Worm (Caenorhabditis elegans) whole organism, early embryonic: ENCODE measurements around the gene W01C9.2.

ENCODE experiments used
- B0310.2 ChIP-seq: sonication (generic microtip); optimal IDR thresholded peaks from 2 replicates; lab custom pipeline; 2016; ENCODE audit warnings: mild to moderate bottlenecking, missing genetic modification characterization, missing compliant biosample characterization
- F13C5.2 ChIP-seq: sonication (generic microtip); optimal IDR thresholded peaks from 2 replicates; lab custom pipeline; 2017; ENCODE audit warnings: mild to moderate bottlenecking, missing genetic modification characterization, inconsistent platforms, missing compliant biosample characterization
- aly-1 ChIP-seq: sonication (generic microtip); optimal IDR thresholded peaks from 2 replicates; lab custom pipeline; 2016; ENCODE audit warnings: missing genetic modification characterization, missing compliant biosample characterization
- ama-1 ChIP-seq: fragments of 150-350 bp; optimal IDR thresholded peaks from 2 replicates; lab custom pipeline; 2014
- ceh-13 ChIP-seq: fragments of 200-800 bp; sonication (Bioruptor generic); optimal IDR thresholded peaks from 2 replicates; lab custom pipeline; 2018; ENCODE audit warnings: mild to moderate bottlenecking, missing genetic modification characterization, missing compliant biosample characterization
- ceh-36 ChIP-seq: sonication (generic microtip); optimal IDR thresholded peaks from 2 replicates; lab custom pipeline; 2016; ENCODE audit warnings: missing genetic modification characterization, inconsistent platforms, missing compliant biosample characterization
- ets-7 ChIP-seq: sonication (generic microtip); optimal IDR thresholded peaks from 2 replicates; lab custom pipeline; 2016; ENCODE audit warnings: missing genotype, missing genetic modification characterization, missing compliant biosample characterization
- flt-1 ChIP-seq: fragments of 200-800 bp; sonication (Bioruptor generic); IDR thresholded peaks from 2 replicates; pipeline ENCODE4 v1.3.6; 2022; ENCODE audit warnings: missing genetic modification characterization, missing compliant biosample characterization
- hmbx-1 ChIP-seq: sonication (generic microtip); optimal IDR thresholded peaks from 2 replicates; lab custom pipeline; 2016; ENCODE audit warnings: mild to moderate bottlenecking, missing genetic modification characterization, missing compliant biosample characterization
- hmg-4 ChIP-seq: fragments of 200-800 bp; sonication (Bioruptor generic); optimal IDR thresholded peaks from 2 replicates; lab custom pipeline; 2018; ENCODE audit warnings: mild to moderate bottlenecking, missing genetic modification characterization, missing compliant biosample characterization
- hnd-1 ChIP-seq: sonication (generic microtip); optimal IDR thresholded peaks from 2 replicates; lab custom pipeline; 2016; ENCODE audit warnings: missing genetic modification characterization, missing compliant biosample characterization
- pes-1 ChIP-seq: fragments of 200-800 bp; sonication (Bioruptor generic); IDR thresholded peaks from 2 replicates; pipeline ENCODE4 v1.3.6; 2022; ENCODE audit warnings: missing genetic modification reagents, missing genetic modification characterization, missing compliant biosample characterization
- scrt-1 ChIP-seq: fragments of 200-800 bp; sonication (Bioruptor generic); IDR thresholded peaks from 2 replicates; pipeline ENCODE4 v1.3.6; 2022; ENCODE audit warnings: missing genetic modification characterization, missing compliant biosample characterization
- sea-1 ChIP-seq: fragments of 200-800 bp; sonication (Bioruptor generic); conservative IDR thresholded peaks from 2 replicates; pipeline ENCODE4 v1.3.6; 2022; ENCODE audit warnings: missing genetic modification characterization, missing compliant biosample characterization
- tbx-11 ChIP-seq: fragments of 200-800 bp; sonication (Bioruptor generic); IDR thresholded peaks from 2 replicates; pipeline ENCODE4 v1.3.6; 2022; ENCODE audit warnings: missing genetic modification characterization, missing compliant biosample characterization
- tbx-37 ChIP-seq: fragments of 200-800 bp; sonication (Bioruptor generic); conservative IDR thresholded peaks from 2 replicates; pipeline ENCODE4 v1.3.6; 2022; ENCODE audit warnings: missing genetic modification reagents, missing genetic modification characterization, missing compliant biosample characterization
- tra-4 ChIP-seq: sonication (generic microtip); optimal IDR thresholded peaks from 2 replicates; lab custom pipeline; 2017; ENCODE audit warnings: missing genetic modification characterization, missing compliant biosample characterization

Gene W01C9.2

DNA sequence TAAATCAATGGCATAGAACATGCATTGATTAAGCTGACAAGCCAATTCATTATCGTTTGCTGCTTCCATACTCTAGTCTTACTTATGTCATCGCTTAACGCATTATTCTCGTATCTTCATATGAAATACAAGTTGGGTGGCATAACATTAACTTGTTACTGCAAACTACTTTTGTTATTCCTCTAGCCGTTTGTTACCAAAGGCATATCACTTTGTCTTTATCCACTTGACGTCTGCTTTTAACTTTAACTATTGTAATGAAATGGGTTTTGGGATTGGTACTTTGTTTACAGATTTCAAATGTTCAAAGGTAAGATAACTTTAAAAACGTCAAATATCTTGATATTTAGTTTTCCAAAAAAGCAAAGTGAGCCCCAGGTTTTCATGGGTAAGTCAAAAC is at the start of gene W01C9.2:
Gene W01C9.2, plus strand, starts transcription at position 301 of the 400 bp plus-strand sequence.
- TF ChIP-seq B0310.2 (tag; lab: Kevin White, UChicago) = no peak
- no peak for TF ChIP-seq tbx-37 (GFP tag; lab: Robert Waterston, UW)
- TF ChIP-seq tra-4 = no peak

DNA sequence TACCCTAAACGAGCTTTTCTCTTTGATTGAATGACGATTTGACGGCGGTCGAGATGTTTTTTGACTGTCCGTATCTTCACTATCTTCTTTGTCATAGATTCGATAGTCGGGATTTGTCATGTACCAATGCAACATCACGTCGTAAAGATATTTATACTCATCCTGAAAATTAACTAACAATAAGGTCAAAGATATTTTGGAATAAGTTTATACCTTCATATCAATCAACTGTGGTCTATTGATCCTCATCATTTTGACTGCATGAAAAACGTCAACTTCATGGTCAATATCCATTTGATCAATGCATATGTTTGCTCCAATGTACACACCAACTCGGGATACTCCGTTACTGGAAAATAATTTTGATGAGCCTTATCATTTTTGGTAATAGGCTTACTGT is 48.0 kb upstream of the W01C9.2 start:
- TF ChIP-seq sea-1 (GFP tag; lab: Robert Waterston, UW) = no peak
- TF ChIP-seq tra-4 = no peak

DNA sequence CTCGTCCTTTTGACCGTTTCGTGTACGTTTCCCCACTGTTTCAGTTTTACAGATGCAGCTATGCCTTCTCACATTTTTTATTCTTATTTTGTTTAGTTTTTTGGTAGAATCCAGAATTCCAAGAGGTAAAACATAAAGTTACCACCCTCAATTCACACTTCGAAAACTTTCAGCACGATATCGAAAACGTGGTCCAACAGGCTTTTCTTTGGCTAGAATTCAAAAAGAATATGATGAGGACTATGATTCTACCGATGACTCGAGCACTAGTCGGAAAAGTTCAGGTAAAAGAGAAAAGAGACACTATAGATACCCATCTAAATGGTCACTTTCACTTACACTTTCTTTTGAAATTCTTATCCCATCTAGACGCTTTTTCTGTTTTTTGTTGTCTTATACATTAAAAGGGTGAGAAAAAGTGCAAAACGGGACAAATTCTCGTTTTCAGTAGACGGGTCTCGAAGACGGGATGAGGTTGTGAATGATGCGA is 41.9 kb upstream of the W01C9.2 start, which contains the start of gene M05D6.9:
Gene M05D6.9, plus strand, starts transcription at position 51 of the 490 bp plus-strand sequence.
- TF ChIP-seq aly-1 (tag; lab: Kevin White, UChicago) (no peak), hmbx-1 (no peak), ceh-36 (tag; lab: Kevin White, UChicago) (no peak), B0310.2 (tag; lab: Kevin White, UChicago) (no peak), F13C5.2 (tag; lab: Kevin White, UChicago) (no peak), hmg-4 (GFP tag; lab: Kevin White, UChicago) (no peak), sea-1 (GFP tag; lab: Robert Waterston, UW) (no peak)

DNA sequence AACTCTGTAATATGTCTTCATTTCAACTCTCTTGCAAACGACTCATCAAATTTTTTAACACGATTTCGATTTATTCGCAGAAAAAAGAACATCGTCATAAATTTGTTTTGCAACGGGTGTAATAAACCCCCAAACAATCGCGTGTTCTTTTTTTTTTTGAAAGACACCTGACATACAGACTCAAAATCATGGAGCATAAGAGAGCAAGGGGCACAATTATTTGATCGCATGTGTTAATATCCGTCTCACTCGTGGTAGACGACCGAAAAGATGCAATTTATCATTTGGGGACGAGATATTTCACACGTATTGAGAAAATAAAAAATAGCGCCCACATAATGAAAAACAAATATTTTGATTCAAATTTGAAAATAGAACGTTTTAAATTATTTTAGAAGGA is 40.0 kb upstream of the W01C9.2 start:
- TF ChIP-seq hmbx-1 = no peak
- TF ChIP-seq F13C5.2 (tag; lab: Kevin White, UChicago) = no peak
- TF ChIP-seq ceh-13 (GFP tag; lab: Kevin White, UChicago) = no peak
- TF ChIP-seq hmg-4 (GFP tag; lab: Kevin White, UChicago) = no peak
- no peak for TF ChIP-seq ama-1 (lab: Kevin White, UChicago)
- no peak for TF ChIP-seq ceh-36 (tag; lab: Kevin White, UChicago)
- no peak for TF ChIP-seq tra-4
- no peak for TF ChIP-seq scrt-1 (GFP tag; lab: Robert Waterston, UW)
- TF ChIP-seq hnd-1 = no peak
- TF ChIP-seq sea-1 (GFP tag; lab: Robert Waterston, UW) = no peak
- no peak for TF ChIP-seq pes-1

DNA sequence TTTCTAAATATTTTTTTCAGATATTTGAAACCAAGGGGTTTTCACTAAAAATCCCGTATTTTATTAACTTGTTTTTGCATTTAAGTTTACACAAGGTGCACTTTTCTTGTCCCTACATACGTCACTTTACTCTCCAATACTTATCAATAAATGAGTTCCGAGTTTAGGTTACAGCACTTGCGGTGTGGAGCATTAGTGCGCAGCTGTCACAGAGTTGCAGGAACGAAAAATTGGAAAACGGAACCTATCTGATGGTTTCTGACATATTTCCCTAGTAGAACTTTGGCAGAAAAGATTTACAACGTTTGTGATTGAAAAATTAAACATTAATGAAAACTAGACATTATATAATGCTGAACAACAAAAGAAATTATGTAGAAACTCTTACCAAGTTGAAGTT is 38.0 kb upstream of the W01C9.2 start:
- no peak for TF ChIP-seq flt-1
- no peak for TF ChIP-seq hnd-1
- TF ChIP-seq hmbx-1 = no peak
- no peak for TF ChIP-seq sea-1 (GFP tag; lab: Robert Waterston, UW)
- TF ChIP-seq ama-1 (lab: Kevin White, UChicago) = no peak
- no peak for TF ChIP-seq F13C5.2 (tag; lab: Kevin White, UChicago)
- no peak for TF ChIP-seq B0310.2 (tag; lab: Kevin White, UChicago)
- TF ChIP-seq aly-1 (tag; lab: Kevin White, UChicago) = no peak
- no peak for TF ChIP-seq scrt-1 (GFP tag; lab: Robert Waterston, UW)
- no peak for TF ChIP-seq tbx-11
- TF ChIP-seq hmg-4 (GFP tag; lab: Kevin White, UChicago) = no peak
- TF ChIP-seq tbx-37 (GFP tag; lab: Robert Waterston, UW) = no peak
- TF ChIP-seq pes-1 = no peak
- TF ChIP-seq ceh-36 (tag; lab: Kevin White, UChicago) = no peak
- TF ChIP-seq tra-4 = no peak

DNA sequence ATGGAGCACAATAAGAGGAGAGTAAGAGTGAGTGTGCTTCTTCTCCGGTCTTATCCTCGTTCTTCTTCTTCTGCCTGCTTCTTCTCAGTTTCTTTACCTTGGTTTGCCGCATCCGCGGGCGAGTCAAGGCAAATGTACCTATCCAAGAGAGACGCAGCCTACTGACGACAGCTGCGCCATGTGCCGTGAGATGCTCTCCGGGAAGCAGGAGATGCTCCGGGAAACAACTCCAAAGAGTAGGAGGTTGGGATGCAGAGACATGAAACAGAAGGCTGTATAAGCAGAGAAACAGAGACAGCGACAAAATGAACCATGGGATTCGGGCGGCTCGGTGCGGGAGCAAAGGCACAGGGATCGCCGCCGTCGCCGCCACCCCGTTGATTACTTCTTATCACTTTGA is 37.1 kb upstream of the W01C9.2 start:
- TF ChIP-seq ceh-36 (tag; lab: Kevin White, UChicago) = no peak
- no peak for TF ChIP-seq ceh-13 (GFP tag; lab: Kevin White, UChicago)
- TF ChIP-seq ets-7 (tag; lab: Kevin White, UChicago) = no peak
- no peak for TF ChIP-seq sea-1 (GFP tag; lab: Robert Waterston, UW)
- TF ChIP-seq flt-1 = no peak
- TF ChIP-seq scrt-1 (GFP tag; lab: Robert Waterston, UW) = no peak
- TF ChIP-seq pes-1 = no peak
- TF ChIP-seq ama-1 (lab: Kevin White, UChicago) = no peak
- no peak for TF ChIP-seq tbx-11
- no peak for TF ChIP-seq tra-4
- TF ChIP-seq hnd-1 = no peak

DNA sequence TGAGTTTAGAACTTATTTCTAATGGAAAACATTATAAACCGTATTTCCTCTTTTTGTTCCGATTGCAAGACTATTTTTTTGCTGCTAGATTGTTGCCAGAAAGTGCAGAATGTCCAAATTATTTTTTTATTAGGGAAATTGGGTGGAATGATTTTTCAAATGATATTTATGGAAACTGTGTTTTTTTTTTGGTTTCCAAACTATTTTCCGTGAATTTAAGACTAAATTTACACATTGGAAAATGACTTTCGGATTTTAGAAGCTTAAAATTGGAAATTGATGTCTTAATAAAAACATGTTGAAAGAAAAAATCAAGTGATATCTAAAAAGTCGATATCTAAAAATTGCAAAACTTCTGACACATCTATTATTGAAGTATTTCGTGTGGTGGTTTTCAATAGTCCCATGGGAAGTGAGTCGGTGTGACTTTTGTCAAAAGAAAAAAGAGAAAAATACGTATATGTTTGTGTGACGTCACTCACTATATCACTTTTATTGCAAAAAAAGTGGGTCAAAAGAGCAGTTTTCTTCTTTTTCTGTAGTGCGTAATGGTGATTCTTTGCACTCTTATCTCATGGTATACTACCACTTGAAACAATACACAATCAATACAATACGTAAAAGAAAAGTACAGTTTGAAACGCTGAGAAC is 32.0 kb upstream of the W01C9.2 start:
- TF ChIP-seq ceh-36 (tag; lab: Kevin White, UChicago) (no peak), tbx-11 (no peak), ceh-13 (GFP tag; lab: Kevin White, UChicago) (no peak), B0310.2 (tag; lab: Kevin White, UChicago) (no peak), sea-1 (GFP tag; lab: Robert Waterston, UW) (no peak), flt-1 (no peak), pes-1 (no peak), ets-7 (tag; lab: Kevin White, UChicago) (no peak), hnd-1 (no peak), ama-1 (lab: Kevin White, UChicago) (no peak), tbx-37 (GFP tag; lab: Robert Waterston, UW) (no peak), aly-1 (tag; lab: Kevin White, UChicago) (no peak), hmbx-1 (no peak), scrt-1 (GFP tag; lab: Robert Waterston, UW) (no peak), hmg-4 (GFP tag; lab: Kevin White, UChicago) (no peak), F13C5.2 (tag; lab: Kevin White, UChicago) (no peak)

DNA sequence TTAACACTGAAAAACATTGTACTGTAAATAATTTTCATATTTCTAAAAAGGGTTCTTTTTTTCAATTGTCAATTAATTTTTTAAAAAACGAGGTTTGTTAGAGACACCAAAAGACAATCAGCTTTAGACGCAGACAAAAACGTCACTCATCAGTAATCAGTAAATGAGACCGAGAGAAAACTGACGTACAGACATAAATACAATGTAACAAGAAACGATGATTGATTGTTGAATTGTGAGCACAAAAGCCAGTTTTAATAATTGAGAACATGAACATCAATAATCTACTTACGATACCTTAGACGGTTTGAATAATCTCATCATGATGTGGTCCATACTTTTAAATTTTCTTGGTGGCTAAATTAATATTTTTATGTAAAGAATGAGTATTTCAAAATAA is 29.4 kb upstream of the W01C9.2 start:
- no peak for TF ChIP-seq hmbx-1
- TF ChIP-seq ets-7 (tag; lab: Kevin White, UChicago) = no peak
- no peak for TF ChIP-seq scrt-1 (GFP tag; lab: Robert Waterston, UW)
- no peak for TF ChIP-seq ama-1 (lab: Kevin White, UChicago)
- no peak for TF ChIP-seq tbx-11
- TF ChIP-seq ceh-13 (GFP tag; lab: Kevin White, UChicago) = no peak
- no peak for TF ChIP-seq pes-1
- no peak for TF ChIP-seq B0310.2 (tag; lab: Kevin White, UChicago)
- TF ChIP-seq flt-1 = no peak
- no peak for TF ChIP-seq hnd-1
- no peak for TF ChIP-seq ceh-36 (tag; lab: Kevin White, UChicago)
- no peak for TF ChIP-seq hmg-4 (GFP tag; lab: Kevin White, UChicago)
- TF ChIP-seq aly-1 (tag; lab: Kevin White, UChicago) = no peak
